Fruit fly (Drosophila melanogaster) whole organism, embryonic: ENCODE data around the gene bab2.

Experiments used
- Aef1 ChIP-seq: fragments of 200-800 bp; sonication (Bioruptor generic); IDR thresholded peaks from 3 replicates; pipeline ENCODE4 v1.3.6; 2022; ENCODE audit warnings: missing biosample characterization, missing genetic modification characterization
- CG1024 ChIP-seq: fragments of 200-800 bp; sonication (Bioruptor generic); IDR thresholded peaks from 2 replicates; pipeline ENCODE4 v1.3.6; 2022; ENCODE audit warnings: missing biosample characterization, missing genetic modification characterization
- CG11456 ChIP-seq: fragments of 200-800 bp; sonication (Bioruptor generic); IDR thresholded peaks from 3 replicates; pipeline ENCODE4 v1.3.6; 2022; ENCODE audit warnings: missing biosample characterization, missing genetic modification characterization
- CG12299 ChIP-seq: fragments of 200-800 bp; sonication (Bioruptor generic); optimal IDR thresholded peaks from 2 replicates; lab custom pipeline; 2018; ENCODE audit warnings: missing biosample characterization, mild to moderate bottlenecking, missing genetic modification characterization
- CG1233 ChIP-seq: fragments of 200-800 bp; sonication (Bioruptor generic); optimal IDR thresholded peaks from 4 replicates; lab custom pipeline; 2018; ENCODE audit warnings: missing biosample characterization, mild to moderate bottlenecking, missing genetic modification characterization
- CG13123 ChIP-seq: fragments of 200-800 bp; sonication (Bioruptor generic); optimal IDR thresholded peaks from 2 replicates; lab custom pipeline; 2016; ENCODE audit warnings: missing biosample characterization, missing genetic modification characterization
- CG15011 ChIP-seq: fragments of 200-800 bp; sonication (Bioruptor generic); optimal IDR thresholded peaks from 3 replicates; lab custom pipeline; 2018; ENCODE audit warnings: missing biosample characterization, mild to moderate bottlenecking, missing genetic modification characterization
- CG15269 ChIP-seq: fragments of 200-800 bp; sonication (Bioruptor generic); optimal IDR thresholded peaks from 2 replicates; lab custom pipeline; 2018; ENCODE audit warnings: missing biosample characterization, mild to moderate bottlenecking, missing genetic modification characterization, moderate library complexity
- CG15514 ChIP-seq: fragments of 200-800 bp; sonication (Bioruptor generic); optimal IDR thresholded peaks from 3 replicates; lab custom pipeline; 2017; ENCODE audit warnings: missing biosample characterization, missing genetic modification characterization, mild to moderate bottlenecking, moderate library complexity, missing genetic modification reagents
- CG16779 ChIP-seq: fragments of 200-800 bp; sonication (Bioruptor generic); IDR thresholded peaks from 2 replicates; pipeline ENCODE4 v1.3.6; 2022; ENCODE audit warnings: missing biosample characterization, missing genetic modification characterization
- CG17328 ChIP-seq: fragments of 200-800 bp; sonication (Bioruptor generic); IDR thresholded peaks from 2 replicates; pipeline ENCODE4 v1.3.6; 2022; ENCODE audit warnings: missing biosample characterization, missing genetic modification characterization
- CG17829 ChIP-seq: fragments of 200-800 bp; optimal IDR thresholded peaks from 2 replicates; lab custom pipeline; 2019; ENCODE audit warnings: missing biosample characterization, mild to moderate bottlenecking, missing genetic modification characterization, moderate library complexity
- CG1832 ChIP-seq: fragments of 200-800 bp; sonication (Bioruptor generic); optimal IDR thresholded peaks from 2 replicates; lab custom pipeline; 2017; ENCODE audit warnings: missing biosample characterization, mild to moderate bottlenecking, missing genetic modification characterization, inconsistent platforms
- CG18599 ChIP-seq: fragments of 200-800 bp; sonication (Bioruptor generic); optimal IDR thresholded peaks from 3 replicates; lab custom pipeline; 2017; ENCODE audit warnings: missing biosample characterization, missing genetic modification characterization, mild to moderate bottlenecking, moderate library complexity, missing genetic modification reagents
- CG31224 ChIP-seq: fragments of 200-800 bp; sonication (Bioruptor generic); IDR thresholded peaks from 2 replicates; pipeline ENCODE4 v1.3.6; 2022; ENCODE audit warnings: missing biosample characterization, missing genetic modification characterization
- CG3407 ChIP-seq: fragments of 200-800 bp; sonication (Bioruptor generic); optimal IDR thresholded peaks from 2 replicates; lab custom pipeline; 2018; ENCODE audit warnings: missing biosample characterization, mild to moderate bottlenecking, missing genetic modification characterization
- CG4820 ChIP-seq: fragments of 200-800 bp; sonication (Bioruptor generic); optimal IDR thresholded peaks from 3 replicates; lab custom pipeline; 2016; ENCODE audit warnings: missing biosample characterization, missing genetic modification characterization
- CG7987 ChIP-seq: fragments of 200-800 bp; sonication (Bioruptor generic); optimal IDR thresholded peaks from 2 replicates; lab custom pipeline; 2018; ENCODE audit warnings: missing biosample characterization, mild to moderate bottlenecking, missing genetic modification characterization, moderate library complexity
- CG8478 ChIP-seq: fragments of >200 bp; optimal IDR thresholded peaks from 2 replicates; lab custom pipeline; 2018
- CG9437 ChIP-seq: fragments of 200-800 bp; sonication (Bioruptor generic); optimal IDR thresholded peaks from 2 replicates; lab custom pipeline; 2018; ENCODE audit warnings: missing biosample characterization, mild to moderate bottlenecking, missing genetic modification characterization
- CG9727 ChIP-seq: fragments of 200-800 bp; sonication (Bioruptor generic); optimal IDR thresholded peaks from 3 replicates; lab custom pipeline; 2017; ENCODE audit warnings: missing biosample characterization, mild to moderate bottlenecking, missing genetic modification characterization
- D ChIP-seq, 2 experiments: fragments of 200-800 bp in 1 of 2; fragments of >200 bp in 1 of 2; sonication (Bioruptor generic) in 1 of 2; optimal IDR thresholded peaks; 2 replicates in 1 of 2; 3 replicates in 1 of 2; lab custom pipeline; 2017; ENCODE audit warnings: mild to moderate bottlenecking in 1 of 2, missing biosample characterization in 1 of 2, missing genetic modification characterization in 1 of 2, missing genetic modification reagents in 1 of 2
- Dek ChIP-seq: fragments of 200-800 bp; sonication (Bioruptor generic); optimal IDR thresholded peaks from 3 replicates; lab custom pipeline; 2019; ENCODE audit warnings: missing biosample characterization, mild to moderate bottlenecking, missing genetic modification characterization, moderate library complexity
- Ets65A ChIP-seq: fragments of 200-800 bp; sonication (Bioruptor generic); peaks from one replicate; lab custom pipeline; 2016; ENCODE audit warnings: missing biosample characterization, missing genetic modification characterization
- Hey ChIP-seq: fragments of 200-800 bp; sonication (Bioruptor generic); optimal IDR thresholded peaks from 3 replicates; lab custom pipeline; 2018; ENCODE audit warnings: missing biosample characterization, mild to moderate bottlenecking, missing genetic modification characterization
- Mad ChIP-seq: fragments of 200-800 bp; sonication (Bioruptor generic); optimal IDR thresholded peaks from 2 replicates; lab custom pipeline; 2016; ENCODE audit warnings: missing biosample characterization, missing genetic modification characterization
- Meics ChIP-seq: fragments of 200-800 bp; sonication (Bioruptor generic); optimal IDR thresholded peaks from 2 replicates; lab custom pipeline; 2017; ENCODE audit warnings: missing biosample characterization, mild to moderate bottlenecking, missing genetic modification characterization
- Nf-YC ChIP-seq: fragments of 200-800 bp; optimal IDR thresholded peaks from 3 replicates; lab custom pipeline; 2019; ENCODE audit warnings: missing biosample characterization, mild to moderate bottlenecking, missing genetic modification characterization, moderate library complexity
- Opbp ChIP-seq: fragments of 200-800 bp; sonication (Bioruptor generic); IDR thresholded peaks from 3 replicates; pipeline ENCODE4 v1.3.6; 2022; ENCODE audit warnings: missing biosample characterization, missing genetic modification characterization; ENCODE audit not compliant: partially characterized antibody
- Ravus ChIP-seq: fragments of 200-800 bp; sonication (Bioruptor generic); IDR thresholded peaks from 2 replicates; pipeline ENCODE4 v1.3.6; 2022; ENCODE audit warnings: missing biosample characterization, missing genetic modification characterization
- Rfx ChIP-seq: fragments of 200-800 bp; sonication (Bioruptor generic); IDR thresholded peaks from 2 replicates; pipeline ENCODE4 v1.3.6; 2022; ENCODE audit warnings: missing biosample characterization, missing genetic modification characterization
- Rx ChIP-seq: fragments of 200-800 bp; sonication (Bioruptor generic); IDR thresholded peaks from 2 replicates; pipeline ENCODE4 v1.3.6; 2022; ENCODE audit warnings: missing biosample characterization, missing genetic modification characterization
- Scr ChIP-seq: fragments of 200-800 bp; sonication (Bioruptor generic); IDR thresholded peaks from 2 replicates; pipeline ENCODE4 v1.3.6; 2022; ENCODE audit warnings: missing biosample characterization, missing genetic modification characterization; ENCODE audit not compliant: partially characterized antibody
- Side ChIP-seq: fragments of 200-800 bp; sonication (Bioruptor generic); optimal IDR thresholded peaks from 2 replicates; lab custom pipeline; 2016; ENCODE audit warnings: missing biosample characterization, missing genetic modification characterization
- Stat92E ChIP-seq, 3 experiments: fragments of >200 bp in 2 of 3; fragments of 200-800 bp in 1 of 3; sonication (Bioruptor generic) in 1 of 3; optimal IDR thresholded peaks; 2 replicates each; lab custom pipeline; 2017 to 2019; ENCODE audit warnings: missing biosample characterization in 3 of 3, missing genetic modification characterization in 3 of 3, mild to moderate bottlenecking in 1 of 3, moderate library complexity in 1 of 3
- abd-A ChIP-seq: fragments of 200-800 bp; sonication (Bioruptor generic); optimal IDR thresholded peaks from 3 replicates; lab custom pipeline; 2019; ENCODE audit warnings: missing biosample characterization, mild to moderate bottlenecking, missing genetic modification characterization, moderate library complexity
- dati ChIP-seq: fragments of 200-800 bp; sonication (Bioruptor generic); IDR thresholded peaks from 2 replicates; pipeline ENCODE4 v1.3.6; 2022; ENCODE audit warnings: missing biosample characterization, missing genetic modification characterization
- dimm ChIP-seq: fragments of 200-800 bp; sonication (Bioruptor generic); IDR thresholded peaks from 2 replicates; pipeline ENCODE4 v1.3.6; 2022; ENCODE audit warnings: missing biosample characterization, missing genetic modification characterization
- dmrt11E ChIP-seq: fragments of 200-800 bp; sonication (Bioruptor generic); optimal IDR thresholded peaks from 3 replicates; lab custom pipeline; 2018; ENCODE audit warnings: missing biosample characterization, mild to moderate bottlenecking, missing genetic modification characterization, moderate library complexity
- en ChIP-seq: fragments of 200-800 bp; sonication (Bioruptor generic); optimal IDR thresholded peaks from 2 replicates; lab custom pipeline; 2016; ENCODE audit warnings: missing biosample characterization, missing genetic modification characterization
- ftz-f1 ChIP-seq: fragments of 200-800 bp; sonication (Bioruptor generic); optimal IDR thresholded peaks from 2 replicates; lab custom pipeline; 2016; ENCODE audit warnings: missing biosample characterization, missing genetic modification characterization
- gcm2 ChIP-seq: fragments of 200-800 bp; sonication (Bioruptor generic); optimal IDR thresholded peaks from 2 replicates; lab custom pipeline; 2016; ENCODE audit warnings: missing biosample characterization, missing genetic modification characterization
- org-1 ChIP-seq: fragments of 200-800 bp; sonication (Bioruptor generic); optimal IDR thresholded peaks from 2 replicates; lab custom pipeline; 2017; ENCODE audit warnings: missing biosample characterization, missing genetic modification characterization
- pho ChIP-seq: fragments of 200-800 bp; sonication (Bioruptor generic); optimal IDR thresholded peaks from 2 replicates; lab custom pipeline; 2016; ENCODE audit warnings: missing biosample characterization, missing genetic modification characterization
- ro ChIP-seq: fragments of 200-800 bp; sonication (Bioruptor generic); IDR thresholded peaks from 2 replicates; pipeline ENCODE4 v1.3.6; 2022; ENCODE audit warnings: missing biosample characterization, missing genetic modification characterization
- schlank ChIP-seq: fragments of 200-800 bp; sonication (Bioruptor generic); optimal IDR thresholded peaks from 2 replicates; lab custom pipeline; 2018; ENCODE audit warnings: missing biosample characterization, mild to moderate bottlenecking, missing genetic modification characterization
- sisA ChIP-seq: fragments of 200-800 bp; sonication (Bioruptor generic); IDR thresholded peaks from 2 replicates; pipeline ENCODE4 v1.3.6; 2022; ENCODE audit warnings: missing biosample characterization, missing genetic modification characterization
- sna ChIP-seq: fragments of 200-800 bp; sonication (Bioruptor generic); IDR thresholded peaks from 2 replicates; pipeline ENCODE4 v1.3.6; 2022; ENCODE audit warnings: missing biosample characterization, missing genetic modification characterization; ENCODE audit not compliant: partially characterized antibody
- sqz ChIP-seq: fragments of 200-800 bp; sonication (Bioruptor generic); optimal IDR thresholded peaks from 3 replicates; lab custom pipeline; 2018; ENCODE audit warnings: missing biosample characterization, mild to moderate bottlenecking, missing genetic modification characterization

Gene bab2

dm6 chr3L:1183467-1183866, 6.4 kb upstream of the bab2 start (continued):
- TF ChIP-seq Ets65A (GFP tag; lab: Kevin White, UChicago): peak; percentile 87
- no peak for TF ChIP-seq dati (GFP tag; lab: Robert Waterston, UW)
- peak; percentile 48; the same call in 1 of the 2 replicates for TF ChIP-seq Rfx (GFP tag; lab: Robert Waterston, UW)
- 0 out of 3 replicates have a peak, but pooled peaks have one; percentile 51 for TF ChIP-seq CG11456 (GFP tag; lab: Robert Waterston, UW)
- TF ChIP-seq ro (GFP tag; lab: Robert Waterston, UW): no peak
- TF ChIP-seq CG15269 (tag; lab: Kevin White, UChicago): peak; percentile 14
- TF ChIP-seq, all 482 proteins: peak for 50

dm6 chr3L:1178115-1178583, 1.1 kb upstream of the bab2 start:
- TF ChIP-seq Aef1 (GFP tag; lab: Robert Waterston, UW) (peak; percentile 88), Ravus (GFP tag; lab: Robert Waterston, UW) (no peak), Side (GFP tag; lab: Kevin White, UChicago) (no peak), sna (GFP tag; lab: Robert Waterston, UW) (no peak), D (optimal IDR thresholded peaks at IDR 0.05; lab: Kevin White, UChicago) (peak; percentile 8), D (GFP tag; optimal IDR thresholded peaks at IDR 0.05; lab: Kevin White, UChicago) (no peak), ftz-f1 (peak; percentile 14), Hey (no peak), CG17829 (no peak), Meics (no peak), CG1024 (GFP tag; lab: Robert Waterston, UW) (no peak), org-1 (no peak), en (GFP tag; lab: Kevin White, UChicago) (no peak), Dek (tag; lab: Kevin White, UChicago) (no peak), Stat92E (GFP tag; optimal IDR thresholded peaks at IDR 0.05; lab: Kevin White, UChicago) (no peak), CG31224 (GFP tag; lab: Robert Waterston, UW) (no peak), CG8478 (lab: Kevin White, UChicago) (peak; percentile 88), CG9727 (GFP tag; lab: Kevin White, UChicago) (no peak), gcm2 (no peak), CG18599 (no peak), CG13123 (GFP tag; lab: Kevin White, UChicago) (no peak), Opbp (GFP tag; lab: Robert Waterston, UW) (0 out of 3 replicates have a peak, but pooled peaks have one; percentile 43), dimm (GFP tag; lab: Robert Waterston, UW) (no peak), schlank (tag; lab: Kevin White, UChicago) (no peak), CG9437 (no peak), CG1233 (GFP tag; lab: Kevin White, UChicago) (no peak), Scr (GFP tag; lab: Robert Waterston, UW) (0 out of 2 replicates have a peak, but pooled peaks have one; percentile 31), pho (GFP tag; lab: Kevin White, UChicago) (no peak), CG7987 (GFP tag; lab: Kevin White, UChicago) (no peak), Nf-YC (tag; lab: Kevin White, UChicago) (peak; percentile 97), dmrt11E (tag; lab: Kevin White, UChicago) (no peak), sisA (no peak), CG16779 (GFP tag; lab: Robert Waterston, UW) (no peak), CG1832 (GFP tag; lab: Kevin White, UChicago) (peak; percentile 87), CG12299 (tag; lab: Kevin White, UChicago) (no peak), CG17328 (GFP tag; lab: Robert Waterston, UW) (no peak), Mad (GFP tag; lab: Kevin White, UChicago) (no peak), CG15011 (GFP tag; lab: Kevin White, UChicago) (no peak), CG4820 (GFP tag; lab: Kevin White, UChicago) (no peak), sqz (peak; percentile 41), CG15514 (no peak), CG3407 (GFP tag; lab: Kevin White, UChicago) (no peak), Rx (no peak), abd-A (tag; lab: Kevin White, UChicago) (peak; percentile 23)
